ENCODE assay signal across 4 fruit fly cellular contexts in genomic region chr3L:22741389-22742120, dm6.
A peak's percentile ranks its signal among the peaks of the same experiment; 100 is the strongest.
TF ChIP-seq lines count a peak whose summit lies in the region.

Gene CG7369 (plus strand): TSS chr3L:22741793.

TF ChIP-seq in whole organism, adult, 20 proteins besides CTCF, POLR2A, EP300 and RAD21 (continued from another document):
- TF ChIP-seq kay (GFP tag; lab: Kevin White, UChicago; ENCODE audit: borderline replicate concordance): peak; percentile 96
- peak; percentile 93 for TF ChIP-seq Hr96 (GFP tag; optimal IDR thresholded peaks at IDR 0.05; lab: Kevin White, UChicago)

TF ChIP-seq in whole organism, embryonic, 481 proteins besides CTCF, POLR2A, EP300 and RAD21 (continued from another document and continues in another):
- TF ChIP-seq dm (GFP tag; optimal IDR thresholded peaks at IDR 0.05; lab: Kevin White, UChicago) (peak; percentile 61), luna (GFP tag; optimal IDR thresholded peaks at IDR 0.05; lab: Kevin White, UChicago) (peak; percentile 46), HmgD (GFP tag; optimal IDR thresholded peaks at IDR 0.05; lab: Kevin White, UChicago) (no peak), HLHmδ (GFP tag; optimal IDR thresholded peaks at IDR 0.05; lab: Kevin White, UChicago) (peak; percentile 41), ken (GFP tag; IDR thresholded peaks at IDR 0.05; lab: Robert Waterston, UW) (peak; percentile 74), eyg (GFP tag; optimal IDR thresholded peaks at IDR 0.05; lab: Kevin White, UChicago) (peak; percentile 36), CG12769 (tag; optimal IDR thresholded peaks at IDR 0.05; lab: Kevin White, UChicago) (peak; percentile 51), CG15479 (GFP tag; optimal IDR thresholded peaks at IDR 0.05; lab: Kevin White, UChicago) (peak; percentile 64), grn (GFP tag; optimal IDR thresholded peaks at IDR 0.05; lab: Kevin White, UChicago) (peak; percentile 31), insv (GFP tag; optimal IDR thresholded peaks at IDR 0.05; lab: Kevin White, UChicago) (peak in 1 of 2 experiments; percentile 68), ac (GFP tag; optimal IDR thresholded peaks at IDR 0.05; lab: Kevin White, UChicago) (no peak), CG7963 (GFP tag; IDR thresholded peaks at IDR 0.05; lab: Robert Waterston, UW; ENCODE audit: partially characterized antibody) (no peak), sob (GFP tag; IDR thresholded peaks at IDR 0.05; lab: Robert Waterston, UW) (peak; percentile 89), Hmx (GFP tag; optimal IDR thresholded peaks at IDR 0.05; lab: Kevin White, UChicago) (peak; percentile 73), slp2 (GFP tag; optimal IDR thresholded peaks at IDR 0.05; lab: Kevin White, UChicago) (peak; percentile 37), disco-r (GFP tag; optimal IDR thresholded peaks at IDR 0.05; lab: Kevin White, UChicago) (no peak), CG17361 (GFP tag; IDR thresholded peaks at IDR 0.05; lab: Robert Waterston, UW) (peak; percentile 93), CG10431 (GFP tag; optimal IDR thresholded peaks at IDR 0.05; lab: Kevin White, UChicago) (peak; percentile 73), pum (GFP tag; optimal IDR thresholded peaks at IDR 0.05; lab: Kevin White, UChicago) (peak; percentile 67), CG7357 (GFP tag; IDR thresholded peaks at IDR 0.05; lab: Robert Waterston, UW) (peak; percentile 72; the same call in 2 of the 3 replicates), CG15073 (GFP tag; optimal IDR thresholded peaks at IDR 0.05; lab: Kevin White, UChicago) (no peak), zfh1 (GFP tag; IDR thresholded peaks at IDR 0.05; lab: Robert Waterston, UW) (peak; percentile 47; the same call in 2 of the 3 replicates), Bdp1 (GFP tag; optimal IDR thresholded peaks at IDR 0.05; lab: Kevin White, UChicago) (peak; percentile 36), fru (optimal IDR thresholded peaks at IDR 0.05; lab: Kevin White, UChicago) (no peak), row (GFP tag; IDR thresholded peaks at IDR 0.05; lab: Robert Waterston, UW) (peak; percentile 96), unc-4 (GFP tag; IDR thresholded peaks at IDR 0.05; lab: Robert Waterston, UW; ENCODE audit: partially characterized antibody) (peak; percentile 83), az2 (GFP tag; optimal IDR thresholded peaks at IDR 0.05; lab: Kevin White, UChicago) (peak; percentile 82), zfh2 (GFP tag; optimal IDR thresholded peaks at IDR 0.05; lab: Kevin White, UChicago) (peak; percentile 89), p53 (GFP tag; optimal IDR thresholded peaks at IDR 0.05; lab: Kevin White, UChicago) (peak; percentile 95), ash1 (GFP tag; optimal IDR thresholded peaks at IDR 0.05; lab: Kevin White, UChicago) (no peak), dimm (GFP tag; IDR thresholded peaks at IDR 0.05; lab: Robert Waterston, UW) (peak; percentile 1; the same call in 1 of the 2 replicates), ab (GFP tag; optimal IDR thresholded peaks at IDR 0.05; lab: Kevin White, UChicago) (peak; percentile 43), otp (GFP tag; IDR thresholded peaks at IDR 0.05; lab: Robert Waterston, UW) (peak; percentile 68; the same call in 1 of the 3 replicates), CG15269 (tag; optimal IDR thresholded peaks at IDR 0.05; lab: Kevin White, UChicago) (peak; percentile 79), vfl (GFP tag; optimal IDR thresholded peaks at IDR 0.05; lab: Kevin White, UChicago) (peak; percentile 84), da (GFP tag; optimal IDR thresholded peaks at IDR 0.05; lab: Kevin White, UChicago) (peak; percentile 44), gsb-n (tag; optimal IDR thresholded peaks at IDR 0.05; lab: Kevin White, UChicago) (peak; percentile 82), Abd-B (GFP tag; optimal IDR thresholded peaks at IDR 0.05; lab: Kevin White, UChicago) (peak; percentile 87), nerfin-1 (tag; optimal IDR thresholded peaks at IDR 0.05; lab: Kevin White, UChicago) (peak; percentile 69), grau (tag; optimal IDR thresholded peaks at IDR 0.05; lab: Kevin White, UChicago) (peak; percentile 80), CG43689 (GFP tag; IDR thresholded peaks at IDR 0.05; lab: Robert Waterston, UW) (no peak), CG12391 (tag; optimal IDR thresholded peaks at IDR 0.05; lab: Kevin White, UChicago) (peak; percentile 87)

TF ChIP-seq in whole organism, prepupa, 60 proteins besides CTCF, POLR2A, EP300 and RAD21 (continued from another document):
- TF ChIP-seq Eip75B (GFP tag; optimal IDR thresholded peaks at IDR 0.05; lab: Kevin White, UChicago) (peak; percentile 76), CG6808 (GFP tag; optimal IDR thresholded peaks at IDR 0.05; lab: Kevin White, UChicago) (peak; percentile 68), fkh (GFP tag; optimal IDR thresholded peaks at IDR 0.05; lab: Kevin White, UChicago) (peak; percentile 93), OdsH (GFP tag; optimal IDR thresholded peaks at IDR 0.05; lab: Kevin White, UChicago) (peak; percentile 90), Blimp-1 (GFP tag; optimal IDR thresholded peaks at IDR 0.05; lab: Kevin White, UChicago) (peak; percentile 72), Sox102F (GFP tag; optimal IDR thresholded peaks at IDR 0.05; lab: Kevin White, UChicago) (peak; percentile 86), dsx (GFP tag; optimal IDR thresholded peaks at IDR 0.05; lab: Kevin White, UChicago; ENCODE audit: poor library complexity, severe bottlenecking) (peak; percentile 99), Lpt (GFP tag; optimal IDR thresholded peaks at IDR 0.05; lab: Kevin White, UChicago) (peak; percentile 46), cyc (GFP tag; optimal IDR thresholded peaks at IDR 0.05; lab: Kevin White, UChicago) (peak; percentile 85), Hr4 (GFP tag; optimal IDR thresholded peaks at IDR 0.05; lab: Kevin White, UChicago) (peak; percentile 85), Ets21C (GFP tag; optimal IDR thresholded peaks at IDR 0.05; lab: Kevin White, UChicago) (peak; percentile 83), CG6854 (GFP tag; optimal IDR thresholded peaks at IDR 0.05; lab: Kevin White, UChicago) (peak; percentile 14), acj6 (GFP tag; optimal IDR thresholded peaks at IDR 0.05; lab: Kevin White, UChicago) (peak; percentile 86), fd85E (GFP tag; optimal IDR thresholded peaks at IDR 0.05; lab: Kevin White, UChicago) (peak; percentile 59), CG34406 (GFP tag; optimal IDR thresholded peaks at IDR 0.05; lab: Kevin White, UChicago) (peak; percentile 86), CG10631 (GFP tag; optimal IDR thresholded peaks at IDR 0.05; lab: Kevin White, UChicago) (peak; percentile 93), CG10669 (GFP tag; optimal IDR thresholded peaks at IDR 0.05; lab: Kevin White, UChicago) (peak; percentile 83), CG3032 (tag; optimal IDR thresholded peaks at IDR 0.05; lab: Kevin White, UChicago) (peak; percentile 85), Eip93F (GFP tag; optimal IDR thresholded peaks at IDR 0.05; lab: Kevin White, UChicago) (peak; percentile 75), Met (GFP tag; optimal IDR thresholded peaks at IDR 0.05; lab: Kevin White, UChicago) (peak; percentile 87), CG8319 (GFP tag; optimal IDR thresholded peaks at IDR 0.05; lab: Kevin White, UChicago) (peak; percentile 72), vri (GFP tag; optimal IDR thresholded peaks at IDR 0.05; lab: Kevin White, UChicago) (peak; percentile 84), CG31627 (GFP tag; optimal IDR thresholded peaks at IDR 0.05; lab: Kevin White, UChicago) (peak; percentile 89), CG9139 (GFP tag; optimal IDR thresholded peaks at IDR 0.05; lab: Kevin White, UChicago) (peak; percentile 43), net (GFP tag; optimal IDR thresholded peaks at IDR 0.05; lab: Kevin White, UChicago) (peak; percentile 72), Ets96B (tag; optimal IDR thresholded peaks at IDR 0.05; lab: Kevin White, UChicago) (peak; percentile 76), CG11294 (GFP tag; IDR thresholded peaks at IDR 0.05; lab: Robert Waterston, UW) (peak; percentile 82), Gug (GFP tag; IDR thresholded peaks at IDR 0.05; lab: Robert Waterston, UW) (peak; percentile 75), CG15336 (GFP tag; IDR thresholded peaks at IDR 0.05; lab: Robert Waterston, UW) (peak; percentile 63), CG7368 (GFP tag; optimal IDR thresholded peaks at IDR 0.05; lab: Kevin White, UChicago) (peak; percentile 72), lz (GFP tag; optimal IDR thresholded peaks at IDR 0.05; lab: Kevin White, UChicago) (peak; percentile 88), CG6792 (GFP tag; optimal IDR thresholded peaks at IDR 0.05; lab: Kevin White, UChicago) (peak; percentile 85), ss (GFP tag; optimal IDR thresholded peaks at IDR 0.05; lab: Kevin White, UChicago) (peak in 1 of 2 experiments; percentile 83), CG11902 (GFP tag; optimal IDR thresholded peaks at IDR 0.05; lab: Kevin White, UChicago) (peak; percentile 84), Smox (GFP tag; optimal IDR thresholded peaks at IDR 0.05; lab: Kevin White, UChicago) (peak; percentile 88), spab (GFP tag; optimal IDR thresholded peaks at IDR 0.05; lab: Kevin White, UChicago) (no peak), Hr39 (GFP tag; optimal IDR thresholded peaks at IDR 0.05; lab: Kevin White, UChicago) (peak; percentile 83), Eip78C (GFP tag; lab: Kevin White, UChicago) (peak; percentile 93), CG11762 (GFP tag; optimal IDR thresholded peaks at IDR 0.05; lab: Kevin White, UChicago; ENCODE audit: insufficient read depth) (peak; percentile 82), dac (GFP tag; optimal IDR thresholded peaks at IDR 0.05; lab: Kevin White, UChicago) (peak; percentile 75)

TF ChIP-seq in whole organism, wandering third instar larva, 38 proteins besides CTCF, POLR2A, EP300 and RAD21 (continued from another document):
- TF ChIP-seq Dif (GFP tag; optimal IDR thresholded peaks at IDR 0.05; lab: Kevin White, UChicago; ENCODE audit: partially characterized antibody) (no peak), OdsH (GFP tag; optimal IDR thresholded peaks at IDR 0.05; lab: Kevin White, UChicago) (peak; percentile 87), CG32264 (GFP tag; optimal IDR thresholded peaks at IDR 0.05; lab: Kevin White, UChicago) (peak; percentile 66), GATAd (GFP tag; optimal IDR thresholded peaks at IDR 0.05; lab: Kevin White, UChicago) (peak; percentile 87), jim (GFP tag; optimal IDR thresholded peaks at IDR 0.05; lab: Kevin White, UChicago) (peak; percentile 26), sage (GFP tag; optimal IDR thresholded peaks at IDR 0.05; lab: Kevin White, UChicago) (peak; percentile 84), Sp1 (GFP tag; optimal IDR thresholded peaks at IDR 0.05; lab: Kevin White, UChicago) (peak; percentile 85), rgr (GFP tag; optimal IDR thresholded peaks at IDR 0.05; lab: Kevin White, UChicago) (peak; percentile 89), fru (GFP tag; optimal IDR thresholded peaks at IDR 0.05; lab: Kevin White, UChicago) (peak; percentile 90), tai (GFP tag; optimal IDR thresholded peaks at IDR 0.05; lab: Kevin White, UChicago) (peak; percentile 95), lola (GFP tag; optimal IDR thresholded peaks at IDR 0.05; lab: Kevin White, UChicago) (no peak), Dfd (GFP tag; optimal IDR thresholded peaks at IDR 0.05; lab: Kevin White, UChicago) (no peak), brk (GFP tag; optimal IDR thresholded peaks at IDR 0.05; lab: Kevin White, UChicago) (peak; percentile 93), Hr78 (GFP tag; optimal IDR thresholded peaks at IDR 0.05; lab: Kevin White, UChicago) (no peak), dl (GFP tag; optimal IDR thresholded peaks at IDR 0.05; lab: Kevin White, UChicago; ENCODE audit: insufficient read depth in 1 of 2, partially characterized antibody in 2 of 2) (no peak), Abd-B (GFP tag; optimal IDR thresholded peaks at IDR 0.05; lab: Kevin White, UChicago) (no peak)
